Fruit fly (Drosophila melanogaster): ENCODE results near the gene TotM.

TotM gene

dm6 chr2L:5329557-5329956 lies at the start of gene TotM:
TotM (plus strand) TSS chr2L:5329857.
- no peak for TF ChIP-seq noc (tag; optimal IDR thresholded peaks at IDR 0.05)

DNA sequence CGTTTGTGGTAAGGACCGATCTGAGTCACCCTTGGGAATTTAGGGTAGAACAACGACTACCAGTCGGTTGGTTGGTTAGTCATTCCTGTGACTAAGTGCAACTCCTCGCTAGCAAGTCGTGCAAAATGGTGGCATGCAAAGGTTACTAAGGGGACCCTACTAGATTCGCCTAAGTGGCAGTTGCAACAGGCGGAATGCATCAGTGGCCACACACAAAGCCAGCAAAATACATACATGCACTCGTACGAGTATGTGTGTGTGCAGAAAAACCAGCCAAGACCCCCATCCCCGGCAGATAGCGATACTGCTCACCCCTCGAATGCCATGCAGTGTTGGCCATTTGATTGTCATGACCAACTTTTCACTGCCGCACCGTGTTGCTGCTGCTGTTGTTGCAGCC lies 44.8 kb upstream of the TotM start:
- TF ChIP-seq noc (tag; optimal IDR thresholded peaks at IDR 0.05): no peak

DNA sequence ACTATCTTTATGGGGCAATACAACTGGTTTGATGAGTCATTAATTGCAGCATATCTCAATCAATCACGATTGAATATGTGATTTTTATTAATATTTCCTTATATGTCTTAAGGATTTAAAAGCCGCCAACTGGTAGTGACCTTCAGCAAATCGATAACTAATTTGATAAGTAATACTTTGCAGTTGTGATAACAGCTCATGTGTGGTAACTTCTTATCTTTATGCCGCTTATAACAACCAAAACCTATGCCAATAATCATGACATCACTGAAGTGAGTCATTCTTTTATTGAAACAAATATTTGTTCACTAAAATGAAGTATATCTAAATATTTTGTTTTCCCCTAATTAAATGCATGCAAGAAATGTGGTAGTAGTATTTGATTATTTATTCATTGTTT lies 43.8 kb upstream of the TotM start:
- no peak for TF ChIP-seq noc (tag; optimal IDR thresholded peaks at IDR 0.05)

DNA sequence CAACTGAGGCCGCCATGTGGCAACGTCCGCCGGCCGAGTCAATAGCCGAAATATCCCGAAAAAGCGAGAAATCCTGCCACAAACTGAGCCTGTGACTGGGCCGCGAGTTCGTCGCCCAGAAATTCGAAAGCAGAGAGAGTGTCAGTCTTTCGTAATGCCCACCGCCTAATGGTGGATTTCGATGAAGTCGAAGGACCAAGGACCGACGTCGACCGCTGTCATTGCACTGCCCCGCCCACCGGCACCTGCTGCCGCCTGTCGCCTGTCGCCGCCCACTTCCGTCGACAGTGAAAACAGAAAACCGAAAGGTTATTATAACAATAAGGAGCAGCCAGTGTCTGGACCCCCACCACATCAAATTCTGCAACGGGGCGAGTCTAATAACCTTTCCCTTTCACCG lies 43.1 kb upstream of the TotM start:
- no peak for TF ChIP-seq noc (tag; optimal IDR thresholded peaks at IDR 0.05)

- TF ChIP-seq noc (tag; optimal IDR thresholded peaks at IDR 0.05): no peak
Observed at dm6 chr2L:5287599-5288261, 41.9 kb upstream of the TotM start.

DNA sequence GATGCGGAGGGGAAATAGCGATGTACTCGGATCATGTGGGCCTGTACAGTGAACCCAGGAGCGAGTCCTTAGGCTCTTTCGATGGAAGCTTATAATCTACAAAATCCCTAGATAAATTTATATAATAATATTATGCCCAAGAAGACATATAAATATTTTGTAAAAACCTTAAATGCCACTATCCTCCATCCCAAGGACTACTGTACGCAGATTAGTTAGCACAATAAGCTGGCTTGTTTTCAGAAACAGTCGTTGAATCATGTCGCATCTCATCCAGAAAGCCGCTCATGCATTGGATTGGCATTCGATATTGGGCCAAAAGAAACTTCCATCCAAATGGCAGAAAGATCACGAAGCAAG lies 41.4 kb upstream of the TotM start:
- no peak for TF ChIP-seq noc (tag; optimal IDR thresholded peaks at IDR 0.05)

- no peak for TF ChIP-seq noc (tag; optimal IDR thresholded peaks at IDR 0.05)
Observed at dm6 chr2L:5288721-5289120, 40.9 kb upstream of the TotM start, which contains the start of gene vri. vri (plus strand) TSS chr2L:5288944.

- TF ChIP-seq noc (tag; optimal IDR thresholded peaks at IDR 0.05): no peak
Observed at dm6 chr2L:5289921-5290320, 39.7 kb upstream of the TotM start.

DNA sequence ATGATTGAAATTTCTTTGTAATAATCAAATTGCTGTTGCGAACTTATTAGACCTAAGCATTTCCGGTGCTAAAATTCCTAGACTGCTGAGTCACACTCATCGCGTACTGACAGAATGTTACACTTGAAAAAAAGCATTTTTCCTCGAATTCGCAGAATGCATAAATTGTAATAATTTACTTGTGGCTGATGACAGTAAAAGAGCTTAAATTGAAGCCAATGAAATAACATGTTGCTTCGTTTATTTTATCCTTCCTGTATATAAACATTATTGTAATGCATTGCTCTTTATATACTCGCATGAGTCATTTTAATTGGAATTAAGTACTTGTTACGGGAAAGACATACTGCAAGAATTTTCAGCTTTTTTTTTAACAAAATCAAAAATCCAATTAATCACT lies 39.1 kb upstream of the TotM start:
- no peak for TF ChIP-seq noc (tag; optimal IDR thresholded peaks at IDR 0.05)

DNA sequence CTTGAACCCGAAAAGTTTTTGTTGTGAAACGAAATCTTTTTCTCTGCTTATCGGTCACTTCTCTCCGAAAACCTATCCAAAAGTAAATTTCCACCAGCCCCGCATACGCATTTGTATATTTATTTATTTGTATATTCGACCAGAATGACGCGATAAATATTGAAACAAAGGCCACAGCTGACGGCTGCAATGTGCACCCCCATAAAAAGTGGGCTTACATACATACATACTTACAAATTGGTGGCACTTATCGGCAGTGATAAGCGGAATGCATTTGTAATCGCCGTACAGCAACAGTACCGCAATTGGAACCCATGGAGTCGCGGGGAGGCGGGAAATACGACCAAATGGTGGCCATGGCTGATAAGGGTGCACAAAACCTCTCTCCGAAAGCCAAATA lies 38.5 kb upstream of the TotM start:
- no peak for TF ChIP-seq noc (tag; optimal IDR thresholded peaks at IDR 0.05)

dm6 chr2L:5291869-5292642 lies 37.6 kb upstream of the TotM start:
- no peak for TF ChIP-seq noc (tag; optimal IDR thresholded peaks at IDR 0.05)

DNA sequence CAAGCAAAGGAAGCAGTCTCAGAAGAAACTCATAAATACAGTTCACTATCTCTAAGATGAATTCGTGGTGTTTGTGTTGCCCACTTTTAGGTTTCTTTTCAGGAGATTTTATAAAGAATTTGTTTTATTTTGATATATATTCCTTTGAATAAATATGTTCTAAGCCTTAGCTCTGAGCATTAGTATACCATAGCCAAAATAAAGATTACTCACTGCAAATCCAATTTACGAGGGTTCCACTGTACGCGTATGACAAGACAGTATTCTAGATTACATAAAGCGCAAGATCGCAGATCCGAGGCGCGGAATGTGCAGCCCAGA lies 37.1 kb upstream of the TotM start:
- TF ChIP-seq noc (tag; optimal IDR thresholded peaks at IDR 0.05): no peak

DNA sequence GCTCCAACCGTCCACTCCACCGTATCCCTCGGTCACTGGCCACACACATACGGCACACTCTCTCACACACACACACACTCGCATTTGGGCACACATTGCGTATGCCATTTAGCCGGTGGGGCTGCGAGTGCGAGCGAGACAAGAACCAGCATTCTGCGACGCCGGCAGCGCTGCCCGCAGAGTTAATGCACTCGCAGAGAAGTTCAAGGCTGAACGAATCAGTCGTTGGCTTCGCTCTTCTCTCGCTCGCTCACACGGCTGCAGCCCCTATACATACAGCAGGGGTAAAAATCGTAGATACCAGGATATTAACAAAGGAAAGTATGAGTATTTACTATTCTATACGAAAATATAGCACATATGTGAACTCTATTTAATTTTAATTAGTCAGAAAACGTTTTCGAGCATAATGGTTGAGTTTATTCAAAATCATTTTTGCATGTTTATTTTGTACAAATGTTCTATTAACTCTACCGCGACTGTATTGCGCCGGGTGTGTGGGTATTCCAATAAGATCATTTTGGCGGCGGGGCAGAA lies 36.6 kb upstream of the TotM start:
- TF ChIP-seq noc (tag; optimal IDR thresholded peaks at IDR 0.05): peak; percentile 44

DNA sequence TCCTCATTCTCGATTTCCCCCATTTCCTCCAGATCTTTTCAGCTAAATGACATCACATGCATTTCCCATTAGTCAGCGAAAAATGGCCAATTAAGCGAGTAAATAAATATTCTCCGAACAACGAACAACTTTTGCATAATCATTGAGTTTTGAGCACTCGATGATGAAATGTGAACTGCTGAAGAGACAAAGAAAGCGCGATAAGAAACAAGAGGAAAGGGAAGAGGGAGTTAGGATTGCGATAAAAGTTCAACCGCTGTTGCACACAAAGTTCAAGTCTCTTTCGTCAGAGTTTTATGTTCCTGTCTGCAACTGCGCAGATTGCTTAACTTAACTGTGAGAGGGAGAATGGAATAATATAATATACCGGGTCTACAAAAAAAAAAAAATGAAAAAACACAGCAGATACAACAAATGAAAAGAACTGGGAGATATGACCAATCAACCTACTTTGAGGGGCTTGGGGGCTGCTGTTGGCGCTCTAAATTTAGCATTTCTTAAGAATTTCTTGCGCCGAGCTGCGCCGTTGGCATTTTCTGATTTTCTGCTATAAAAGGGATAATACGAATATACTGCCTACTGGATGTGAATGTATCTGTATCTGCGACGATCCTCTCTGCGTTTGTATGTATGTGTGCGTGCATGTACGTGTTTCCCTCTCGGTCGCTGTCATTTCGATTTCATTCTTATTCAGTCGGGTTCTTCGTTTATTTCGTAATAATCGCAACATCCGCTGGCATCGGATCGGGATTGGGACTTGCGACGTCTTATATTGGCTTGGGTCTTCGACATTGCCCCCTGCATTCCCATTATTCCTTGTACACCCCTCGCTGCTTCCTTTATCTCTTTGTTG lies 35.0 kb upstream of the TotM start:
- no peak for TF ChIP-seq noc (tag; optimal IDR thresholded peaks at IDR 0.05)

dm6 chr2L:5295245-5295572 lies 34.4 kb upstream of the TotM start:
- TF ChIP-seq noc (tag; optimal IDR thresholded peaks at IDR 0.05): no peak

dm6 chr2L:5296672-5297288 lies 32.9 kb upstream of the TotM start:
- no peak for TF ChIP-seq noc (tag; optimal IDR thresholded peaks at IDR 0.05)

All from whole organism, larva.